Worm (Caenorhabditis elegans): ENCODE data around the gene glf-1.

glf-1 gene

DNA sequence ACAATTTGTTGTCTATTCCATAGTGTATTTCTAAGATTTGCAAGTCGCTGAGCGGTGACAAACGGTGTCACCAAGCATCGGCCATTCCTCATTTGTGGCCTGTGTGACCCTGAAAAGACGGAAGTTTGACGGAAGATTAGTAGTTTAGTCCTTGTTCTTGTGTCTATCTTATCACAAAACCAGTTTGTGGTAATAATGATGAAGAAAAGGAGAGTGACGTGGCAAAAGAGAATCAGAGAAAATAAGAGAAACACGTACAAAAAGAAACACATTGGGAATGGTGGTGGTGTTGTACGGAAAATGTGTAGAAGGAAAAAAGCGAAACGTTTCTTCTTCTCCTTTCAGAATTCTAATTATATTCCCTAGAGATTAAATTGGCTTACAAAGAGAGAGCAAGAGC is 53.5 kb downstream of the glf-1 start, which contains the start of gene mcu-1 (continued):
- TF ChIP-seq fkh-10 (GFP tag; optimal IDR thresholded peaks at IDR 0.05) (no peak), ama-1 (optimal IDR thresholded peaks at IDR 0.05) (no peak), sup-37 (GFP tag; optimal IDR thresholded peaks at IDR 0.05) (no peak), zip-4 (GFP tag; optimal IDR thresholded peaks at IDR 0.05) (no peak), fos-1 (tag; optimal IDR thresholded peaks at IDR 0.05) (no peak), sox-4 (tag; optimal IDR thresholded peaks at IDR 0.05) (no peak), lin-39 (tag; optimal IDR thresholded peaks at IDR 0.05) (no peak), efl-3 (GFP tag; optimal IDR thresholded peaks at IDR 0.05) (no peak), dsc-1 (tag; optimal IDR thresholded peaks at IDR 0.05) (no peak), mep-1 (tag; optimal IDR thresholded peaks at IDR 0.05) (no peak), ztf-4 (tag; optimal IDR thresholded peaks at IDR 0.05) (no peak), elt-2 (tag; optimal IDR thresholded peaks at IDR 0.05) (no peak), ceh-90 (tag; optimal IDR thresholded peaks at IDR 0.05) (no peak), unc-30 (tag; optimal IDR thresholded peaks at IDR 0.05) (no peak), nhr-20 (tag; optimal IDR thresholded peaks at IDR 0.05) (peak; percentile 56), pqm-1 (tag; optimal IDR thresholded peaks at IDR 0.05) (no peak), egl-27 (tag; optimal IDR thresholded peaks at IDR 0.05) (no peak), nhr-71 (tag; optimal IDR thresholded peaks at IDR 0.05) (peak; percentile 64), snu-23 (GFP tag; optimal IDR thresholded peaks at IDR 0.05) (peak; percentile 57), pax-3 (tag; optimal IDR thresholded peaks at IDR 0.05) (no peak), dpl-1 (GFP tag; optimal IDR thresholded peaks at IDR 0.05) (peak in 1 of 3 experiments; percentile 3), alr-1 (tag; optimal IDR thresholded peaks at IDR 0.05; ENCODE audit: borderline replicate concordance) (no peak), irx-1 (tag; optimal IDR thresholded peaks at IDR 0.05) (no peak), skn-1 (tag; optimal IDR thresholded peaks at IDR 0.05) (no peak), hpl-2 (GFP tag; optimal IDR thresholded peaks at IDR 0.05) (no peak), mef-2 (tag; optimal IDR thresholded peaks at IDR 0.05) (no peak), snpc-4 (tag; optimal IDR thresholded peaks at IDR 0.05) (no peak), hlh-4 (tag; optimal IDR thresholded peaks at IDR 0.05) (no peak), ces-1 (GFP tag; optimal IDR thresholded peaks at IDR 0.05) (no peak), rnt-1 (tag; optimal IDR thresholded peaks at IDR 0.05) (peak; percentile 15), vab-15 (tag; optimal IDR thresholded peaks at IDR 0.05) (no peak)
